Fruit fly (Drosophila melanogaster): ENCODE measurements around the gene Dfd.

Gene Dfd

DNA sequence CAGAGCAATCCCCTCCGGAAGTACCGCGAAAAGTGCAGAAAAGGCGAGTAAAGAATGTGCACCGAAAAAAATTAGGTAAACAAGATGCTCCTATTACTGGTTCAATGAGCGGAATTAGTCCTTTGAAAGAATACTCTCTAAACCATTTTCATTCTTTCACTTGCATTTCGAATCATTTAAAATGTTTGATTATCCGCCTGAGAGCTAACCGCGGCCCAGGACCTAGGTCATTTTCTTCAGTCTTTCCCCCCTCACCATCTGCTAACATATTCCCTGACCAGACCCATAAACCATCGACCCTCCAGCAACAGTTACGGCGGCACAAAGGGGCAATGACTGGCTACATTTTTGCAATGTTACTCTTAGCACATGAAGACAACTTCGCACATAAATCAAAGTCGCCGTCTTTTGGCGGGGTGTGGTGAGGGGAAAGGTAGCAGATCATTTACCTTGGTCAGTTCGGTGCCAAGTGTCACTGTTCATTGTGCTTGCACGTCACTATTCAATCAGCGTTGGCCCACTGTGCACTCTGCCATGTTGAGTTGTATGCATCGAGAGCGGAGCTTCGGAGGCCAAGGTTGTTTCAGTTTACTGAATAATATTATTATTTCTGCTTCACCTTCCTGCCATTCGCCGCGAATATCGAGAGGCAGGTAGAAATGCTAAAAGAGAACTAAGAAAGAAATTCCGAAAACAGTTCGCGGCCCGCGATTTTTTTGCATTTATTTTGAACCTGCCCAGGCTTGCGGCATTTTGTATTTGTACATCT, 20.7 kb downstream of the Dfd start:
- TF ChIP-seq CG11762 (GFP tag; optimal IDR thresholded peaks at IDR 0.05; ENCODE audit: insufficient read depth) (peak; percentile 14), Eip75B (GFP tag; optimal IDR thresholded peaks at IDR 0.05) (peak; percentile 66), CG9139 (GFP tag; optimal IDR thresholded peaks at IDR 0.05) (no peak), pdm3 (GFP tag; optimal IDR thresholded peaks at IDR 0.05) (no peak), CG3032 (tag; optimal IDR thresholded peaks at IDR 0.05) (peak; percentile 4), OdsH (GFP tag; optimal IDR thresholded peaks at IDR 0.05) (peak; percentile 46), CG15336 (GFP tag; IDR thresholded peaks at IDR 0.05) (no peak), CG6854 (GFP tag; optimal IDR thresholded peaks at IDR 0.05) (peak; percentile 15), spab (GFP tag; optimal IDR thresholded peaks at IDR 0.05) (peak; percentile 35), CG3919 (GFP tag; optimal IDR thresholded peaks at IDR 0.05) (peak; percentile 49), vri (GFP tag; optimal IDR thresholded peaks at IDR 0.05) (peak; percentile 31), lz (GFP tag; optimal IDR thresholded peaks at IDR 0.05) (peak; percentile 41), CG10631 (GFP tag; optimal IDR thresholded peaks at IDR 0.05) (peak; percentile 48), Sox102F (GFP tag; optimal IDR thresholded peaks at IDR 0.05) (peak; percentile 56), cyc (GFP tag; optimal IDR thresholded peaks at IDR 0.05) (peak; percentile 57), CG8319 (GFP tag; optimal IDR thresholded peaks at IDR 0.05) (no peak), topi (GFP tag; optimal IDR thresholded peaks at IDR 0.05) (peak; percentile 53), CG11294 (GFP tag; IDR thresholded peaks at IDR 0.05) (no peak), svp (GFP tag) (peak; percentile 86), Met (GFP tag; optimal IDR thresholded peaks at IDR 0.05) (peak; percentile 58), Hr38 (GFP tag; optimal IDR thresholded peaks at IDR 0.05) (no peak), achi (GFP tag; optimal IDR thresholded peaks at IDR 0.05) (peak; percentile 8), Sox15 (GFP tag; optimal IDR thresholded peaks at IDR 0.05) (peak; percentile 3), CG8632 (GFP tag; optimal IDR thresholded peaks at IDR 0.05) (peak; percentile 18), Gug (GFP tag; IDR thresholded peaks at IDR 0.05) (no peak), Eip78C (GFP tag) (peak; percentile 77), CG6792 (GFP tag; optimal IDR thresholded peaks at IDR 0.05) (no peak), fd85E (GFP tag; optimal IDR thresholded peaks at IDR 0.05) (peak; percentile 27), CG16779 (tag; optimal IDR thresholded peaks at IDR 0.05) (no peak), Ets21C (GFP tag; optimal IDR thresholded peaks at IDR 0.05) (peak; percentile 8), CG6163 (GFP tag; IDR thresholded peaks at IDR 0.05) (no peak), CG31627 (GFP tag; optimal IDR thresholded peaks at IDR 0.05) (peak; percentile 53), CG1621 (tag; optimal IDR thresholded peaks at IDR 0.05) (peak; percentile 36), CG8119 (GFP tag; IDR thresholded peaks at IDR 0.05) (no peak), acj6 (GFP tag; optimal IDR thresholded peaks at IDR 0.05) (peak; percentile 45), CG6808 (GFP tag; optimal IDR thresholded peaks at IDR 0.05) (peak; percentile 24), fkh (GFP tag; optimal IDR thresholded peaks at IDR 0.05) (no peak), CG4318 (GFP tag; optimal IDR thresholded peaks at IDR 0.05) (no peak), Sox14 (GFP tag; optimal IDR thresholded peaks at IDR 0.05) (peak; percentile 48), net (GFP tag; optimal IDR thresholded peaks at IDR 0.05) (no peak), Lpt (GFP tag; optimal IDR thresholded peaks at IDR 0.05) (no peak), Blimp-1 (GFP tag; optimal IDR thresholded peaks at IDR 0.05) (no peak), CG32006 (GFP tag; optimal IDR thresholded peaks at IDR 0.05) (no peak), CG34406 (GFP tag; optimal IDR thresholded peaks at IDR 0.05) (no peak), Smox (GFP tag; optimal IDR thresholded peaks at IDR 0.05) (peak; percentile 44), CG6276 (GFP tag; optimal IDR thresholded peaks at IDR 0.05) (no peak), Eip93F (GFP tag; optimal IDR thresholded peaks at IDR 0.05) (no peak), Hr39 (GFP tag; optimal IDR thresholded peaks at IDR 0.05) (peak; percentile 53), salr (GFP tag; optimal IDR thresholded peaks at IDR 0.05) (no peak), eg (GFP tag; IDR thresholded peaks at IDR 0.05) (no peak), ss (GFP tag; optimal IDR thresholded peaks at IDR 0.05) (peak; percentile 26 to 43), Ets96B (tag; optimal IDR thresholded peaks at IDR 0.05) (peak; percentile 15)
